Worm (Caenorhabditis elegans) whole organism, L1 larva: ENCODE results near the gene srz-38.

Experiments
- ceh-82 ChIP-seq, 3 experiments: fragments of 150-350 bp in 1 of 3; sonication (generic microtip) in 2 of 3; optimal IDR thresholded peaks; 2 replicates each; lab custom pipeline; 2014 to 2017; ENCODE audit warnings: missing biosample characterization in 3 of 3, missing genetic modification characterization in 3 of 3
- lin-15B ChIP-seq: fragments of 150-350 bp; sonication (generic microtip); optimal IDR thresholded peaks from 3 replicates; lab custom pipeline; 2014; ENCODE audit warnings: missing biosample characterization, missing genetic modification characterization
- lsy-2 ChIP-seq, 2 experiments: fragments of 150-350 bp; optimal IDR thresholded peaks; 2 replicates each; lab custom pipeline; 2014; ENCODE audit warnings: missing biosample characterization in 2 of 2, missing genetic modification characterization in 2 of 2
- unc-62 ChIP-seq: fragments of 150-350 bp; optimal IDR thresholded peaks from 2 replicates; lab custom pipeline; 2014; ENCODE audit warnings: missing biosample characterization, missing genetic modification reagents, missing genetic modification characterization

DNA sequence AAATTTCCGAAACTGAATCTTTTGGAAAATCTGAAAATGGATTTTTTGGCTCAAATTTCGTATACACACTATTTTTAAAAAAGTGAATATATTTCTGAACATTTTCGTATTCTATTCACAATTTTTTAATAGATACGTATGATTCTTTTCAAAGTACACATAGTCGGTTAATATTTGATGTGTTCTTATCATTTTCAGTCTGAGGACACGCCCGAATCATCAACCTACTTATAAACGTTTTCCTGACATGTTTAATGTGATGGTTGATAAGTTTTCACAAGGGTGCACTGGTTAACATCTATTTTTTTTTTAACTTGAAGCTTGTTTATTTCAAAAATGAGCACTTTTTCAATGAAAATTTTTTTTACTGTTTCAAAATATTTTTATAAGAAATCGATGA lies 29.4 kb downstream of the srz-38 start:
- no peak for TF ChIP-seq unc-62 (GFP tag; lab: Kevin White, UChicago)
- TF ChIP-seq lin-15B: no peak
- no peak for TF ChIP-seq lsy-2 (tag; optimal IDR thresholded peaks at IDR 0.05; lab: Kevin White, UChicago)
- no peak for TF ChIP-seq ceh-82 (tag; optimal IDR thresholded peaks at IDR 0.05; lab: Kevin White, UChicago)
